Worm (Caenorhabditis elegans) whole organism, mixed stage, embryonic: ENCODE results near the gene W01B6.5.

Experiments
- M03D4.4 ChIP-seq: sonication (generic microtip); optimal IDR thresholded peaks from 2 replicates; lab custom pipeline; 2017; ENCODE audit warnings: mild to moderate bottlenecking, missing genetic modification characterization, missing compliant biosample characterization
- bed-3 ChIP-seq: fragments of 200-800 bp; sonication (Bioruptor generic); optimal IDR thresholded peaks from 3 replicates; lab custom pipeline; 2018; ENCODE audit warnings: mild to moderate bottlenecking, missing genetic modification characterization, moderate library complexity, missing compliant biosample characterization
- ceh-39 ChIP-seq: fragments of 150-350 bp; optimal IDR thresholded peaks from 2 replicates; lab custom pipeline; 2014; ENCODE audit warnings: missing biosample characterization, missing genetic modification characterization
- ceh-43 ChIP-seq: fragments of 200-800 bp; sonication (Bioruptor generic); optimal IDR thresholded peaks from 2 replicates; lab custom pipeline; 2018; ENCODE audit warnings: mild to moderate bottlenecking, missing genetic modification characterization, moderate library complexity, missing compliant biosample characterization
- ceh-83 ChIP-seq: fragments of 200-800 bp; sonication (Bioruptor generic); optimal IDR thresholded peaks from 2 replicates; lab custom pipeline; 2018; ENCODE audit warnings: mild to moderate bottlenecking, missing genetic modification characterization, missing compliant biosample characterization
- ces-1 ChIP-seq: fragments of 150-350 bp; optimal IDR thresholded peaks from 2 replicates; lab custom pipeline; 2014; ENCODE audit warnings: missing biosample characterization, missing genetic modification reagents, missing genetic modification characterization
- cnd-1 ChIP-seq: fragments of 200-800 bp; sonication (Bioruptor generic); optimal IDR thresholded peaks from 2 replicates; lab custom pipeline; 2018; ENCODE audit warnings: mild to moderate bottlenecking, missing genetic modification characterization, missing compliant biosample characterization
- drap-1 ChIP-seq: fragments of 200-800 bp; sonication (Bioruptor generic); optimal IDR thresholded peaks from 3 replicates; lab custom pipeline; 2018; ENCODE audit warnings: mild to moderate bottlenecking, missing genetic modification characterization, missing compliant biosample characterization
- elt-1 ChIP-seq: sonication (generic microtip); optimal IDR thresholded peaks from 2 replicates; lab custom pipeline; 2017; ENCODE audit warnings: missing genetic modification characterization, mild to moderate bottlenecking, missing compliant biosample characterization, antibody characterized with exemption, moderate library complexity, borderline replicate concordance; ENCODE audit not compliant: insufficient read depth
- elt-3 ChIP-seq: fragments of 150-350 bp; optimal IDR thresholded peaks from 2 replicates; lab custom pipeline; 2014; ENCODE audit warnings: missing biosample characterization, missing genetic modification characterization
- flh-1 ChIP-seq: fragments of 200-800 bp; sonication (Bioruptor generic); optimal IDR thresholded peaks from 2 replicates; lab custom pipeline; 2018; ENCODE audit warnings: mild to moderate bottlenecking, missing genetic modification characterization, moderate library complexity, missing compliant biosample characterization
- ham-2 ChIP-seq: fragments of 200-800 bp; sonication (Bioruptor generic); optimal IDR thresholded peaks from 2 replicates; lab custom pipeline; 2018; ENCODE audit warnings: mild to moderate bottlenecking, missing genetic modification characterization, missing compliant biosample characterization
- hlh-1 ChIP-seq: fragments of 150-350 bp; optimal IDR thresholded peaks from 2 replicates; lab custom pipeline; 2014; ENCODE audit warnings: missing biosample characterization, missing genetic modification reagents, missing genetic modification characterization
- lin-13 ChIP-seq: fragments of 150-350 bp; optimal IDR thresholded peaks from 2 replicates; lab custom pipeline; 2014; ENCODE audit warnings: missing biosample characterization, missing genetic modification characterization
- lsy-2 ChIP-seq: fragments of 150-350 bp; optimal IDR thresholded peaks from 2 replicates; lab custom pipeline; 2014; ENCODE audit warnings: missing biosample characterization, missing genetic modification characterization
- mab-5 ChIP-seq: fragments of 150-350 bp; optimal IDR thresholded peaks from 2 replicates; lab custom pipeline; 2014; ENCODE audit warnings: missing biosample characterization, missing genetic modification characterization
- mls-2 ChIP-seq: sonication (generic microtip); optimal IDR thresholded peaks from 2 replicates; lab custom pipeline; 2016; ENCODE audit warnings: mild to moderate bottlenecking, missing genetic modification characterization, moderate library complexity, missing compliant biosample characterization
- nhr-2 ChIP-seq: fragments of 150-350 bp; optimal IDR thresholded peaks from 2 replicates; lab custom pipeline; 2014; ENCODE audit warnings: missing biosample characterization, missing genetic modification characterization
- nhr-237 ChIP-seq: fragments of 150-350 bp; optimal IDR thresholded peaks from 2 replicates; lab custom pipeline; 2014; ENCODE audit warnings: missing biosample characterization, missing genetic modification characterization
- nhr-28 ChIP-seq: fragments of 150-350 bp; optimal IDR thresholded peaks from 2 replicates; lab custom pipeline; 2014; ENCODE audit warnings: missing biosample characterization, missing genetic modification characterization
- nhr-76 ChIP-seq: sonication (generic microtip); optimal IDR thresholded peaks from 2 replicates; lab custom pipeline; 2017; ENCODE audit warnings: missing biosample characterization, missing genetic modification characterization
- pha-4 ChIP-seq: fragments of 150-350 bp; optimal IDR thresholded peaks from 2 replicates; lab custom pipeline; 2018; ENCODE audit warnings: missing biosample characterization, missing genetic modification reagents, missing genetic modification characterization
- sem-2 ChIP-seq: fragments of 200-800 bp; sonication (Bioruptor generic); optimal IDR thresholded peaks from 2 replicates; lab custom pipeline; 2018; ENCODE audit warnings: mild to moderate bottlenecking, missing genetic modification characterization, missing compliant biosample characterization
- snpc-4 ChIP-seq: fragments of 150-350 bp; optimal IDR thresholded peaks from 2 replicates; lab custom pipeline; 2014; ENCODE audit warnings: missing biosample characterization, missing genetic modification characterization
- sptf-1 ChIP-seq: sonication (generic microtip); optimal IDR thresholded peaks from 2 replicates; lab custom pipeline; 2017; ENCODE audit warnings: mild to moderate bottlenecking, missing genetic modification characterization, moderate library complexity, missing compliant biosample characterization
- unc-120 ChIP-seq: sonication (generic microtip); optimal IDR thresholded peaks from 2 replicates; lab custom pipeline; 2017; ENCODE audit warnings: missing genetic modification characterization, missing compliant biosample characterization; ENCODE audit not compliant: poor library complexity, severe bottlenecking
- unc-39 ChIP-seq: fragments of 150-350 bp; optimal IDR thresholded peaks from 2 replicates; lab custom pipeline; 2014; ENCODE audit warnings: missing biosample characterization, missing genetic modification characterization
- unc-62 ChIP-seq: fragments of 150-350 bp; optimal IDR thresholded peaks from 2 replicates; lab custom pipeline; 2014; ENCODE audit warnings: missing biosample characterization, missing genetic modification reagents, missing genetic modification characterization
- ztf-11 ChIP-seq: fragments of 150-350 bp; optimal IDR thresholded peaks from 2 replicates; lab custom pipeline; 2014; ENCODE audit warnings: missing biosample characterization, missing genetic modification characterization

The W01B6.5 gene

DNA sequence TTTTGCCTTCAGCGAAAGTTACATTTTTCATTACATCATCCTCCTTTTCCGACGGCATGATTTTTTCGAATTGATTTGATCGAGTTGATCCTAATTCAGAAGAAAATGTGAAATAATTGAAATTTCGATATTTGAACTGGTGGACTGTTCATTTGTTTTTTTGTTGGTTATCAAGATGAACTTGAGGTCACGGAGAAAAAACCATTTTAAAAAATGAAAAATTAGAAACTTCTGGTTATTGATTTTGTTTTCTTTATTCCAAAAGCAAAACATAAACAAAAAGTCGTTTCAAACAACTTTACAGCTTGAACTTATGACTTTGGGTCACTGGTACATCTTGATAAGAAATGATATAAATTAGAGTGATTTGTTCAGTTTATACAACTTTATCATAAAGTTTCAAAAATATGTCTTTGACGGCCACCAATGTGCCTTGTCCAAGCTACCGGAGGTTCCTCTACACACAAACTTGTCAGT lies 927 bp upstream of the W01B6.5 start, which contains the start of the genes ttbk-4 and W01B6.4:
Gene ttbk-4, minus strand, starts transcription at position 101 of the 477 bp plus-strand sequence.
Gene W01B6.4, plus strand, starts transcription at position 427 of the 477 bp plus-strand sequence.
- TF ChIP-seq hlh-1 (tag; lab: Kevin White, UChicago): no peak
- TF ChIP-seq sptf-1 (tag; lab: Kevin White, UChicago): no peak
- no peak for TF ChIP-seq ztf-11 (tag; lab: Kevin White, UChicago)
- no peak for TF ChIP-seq sem-2 (GFP tag; lab: Kevin White, UChicago)
- TF ChIP-seq nhr-2: no peak
- TF ChIP-seq ceh-83: no peak
- no peak for TF ChIP-seq mab-5 (tag; lab: Kevin White, UChicago)
- no peak for TF ChIP-seq nhr-28 (tag; lab: Kevin White, UChicago)
- no peak for TF ChIP-seq elt-1 (tag; lab: Kevin White, UChicago)
- no peak for TF ChIP-seq lin-13 (tag; lab: Kevin White, UChicago)
- TF ChIP-seq flh-1: no peak
- TF ChIP-seq mls-2: no peak
- no peak for TF ChIP-seq cnd-1 (tag; lab: Kevin White, UChicago)
- no peak for TF ChIP-seq bed-3 (GFP tag; lab: Kevin White, UChicago)
- no peak for TF ChIP-seq unc-39
- no peak for TF ChIP-seq snpc-4 (tag; lab: Kevin White, UChicago)

DNA sequence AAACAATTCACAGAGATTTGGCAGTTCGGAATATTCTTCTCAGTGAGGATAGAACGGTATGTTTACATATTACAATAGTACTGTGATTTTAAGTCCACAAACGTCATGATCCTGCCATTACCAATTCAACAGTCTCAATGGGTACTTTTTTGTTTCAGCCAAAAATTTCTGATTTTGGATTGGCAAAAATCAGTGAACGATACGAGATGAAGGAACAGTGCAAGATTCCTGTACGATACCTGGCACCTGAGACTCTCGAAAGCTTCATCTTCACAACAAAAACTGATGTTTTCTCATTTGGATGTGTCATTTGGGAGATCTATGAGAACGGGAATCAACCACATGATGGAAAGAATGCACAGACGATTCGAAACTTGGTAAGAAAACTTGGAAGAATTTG lies 2.0 kb downstream of the W01B6.5 start:
- no peak for TF ChIP-seq drap-1 (GFP tag; lab: Kevin White, UChicago)
- TF ChIP-seq, all 35 proteins: peak for 0

DNA sequence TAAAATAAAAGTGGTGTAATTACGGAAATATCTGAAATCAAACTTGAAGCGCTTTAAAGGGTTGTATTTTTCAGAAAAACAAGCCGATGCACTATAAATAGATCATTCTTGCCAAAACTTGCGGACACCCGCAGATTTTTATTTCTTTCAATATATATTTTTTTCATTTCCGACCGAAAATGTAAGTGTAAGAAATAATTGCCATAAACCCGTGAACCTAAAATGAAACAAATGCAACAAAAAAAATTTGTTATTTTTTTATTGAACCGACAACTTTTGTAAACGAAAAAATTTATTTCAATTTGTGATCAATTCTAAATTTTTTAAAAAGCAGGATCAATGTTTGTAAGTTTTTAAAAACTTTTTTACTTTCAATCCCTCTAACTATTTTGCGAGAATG lies 4.8 kb downstream of the W01B6.5 start, which contains the start of gene W01B6.6:
Gene W01B6.6, plus strand, starts transcription at position 301 of the 400 bp plus-strand sequence.
- TF ChIP-seq hlh-1 (tag; lab: Kevin White, UChicago) (no peak), lin-13 (tag; lab: Kevin White, UChicago) (no peak), ham-2 (GFP tag; lab: Kevin White, UChicago) (no peak), ztf-11 (tag; lab: Kevin White, UChicago) (no peak), ceh-43 (GFP tag; lab: Kevin White, UChicago) (no peak), nhr-28 (tag; lab: Kevin White, UChicago) (no peak), flh-1 (no peak), nhr-2 (no peak), drap-1 (GFP tag; lab: Kevin White, UChicago) (no peak), elt-3 (tag; lab: Kevin White, UChicago) (no peak), M03D4.4 (no peak), nhr-76 (tag; lab: Kevin White, UChicago) (no peak), sptf-1 (tag; lab: Kevin White, UChicago) (no peak), unc-62 (GFP tag; lab: Kevin White, UChicago) (no peak), bed-3 (GFP tag; lab: Kevin White, UChicago) (no peak), unc-120 (tag; lab: Kevin White, UChicago) (no peak)

ce11 chrIV:10084323-10084959 lies 8.4 kb downstream of the W01B6.5 start, which contains the start of gene W01B6.8:
Gene W01B6.8, minus strand, starts transcription at chrIV:10084373.
- TF ChIP-seq M03D4.4: no peak
- TF ChIP-seq sptf-1 (tag; lab: Kevin White, UChicago): no peak
- TF ChIP-seq, all 35 proteins: peak for 0

- no peak for TF ChIP-seq cnd-1 (tag; lab: Kevin White, UChicago)
- TF ChIP-seq unc-39: no peak
- peak; percentile 88 for TF ChIP-seq ceh-39 (tag; lab: Kevin White, UChicago)
- no peak for TF ChIP-seq nhr-28 (tag; lab: Kevin White, UChicago)
- peak; percentile 20 for TF ChIP-seq unc-62 (GFP tag; lab: Kevin White, UChicago)
- peak; percentile 78 for TF ChIP-seq unc-120 (tag; lab: Kevin White, UChicago)
- TF ChIP-seq ces-1 (GFP tag; lab: Kevin White, UChicago): peak; percentile 60
- peak; percentile 75 for TF ChIP-seq lsy-2 (tag; lab: Kevin White, UChicago)
- peak; percentile 44 for TF ChIP-seq pha-4 (tag; lab: Kevin White, UChicago)
- TF ChIP-seq nhr-237 (tag; lab: Kevin White, UChicago): peak; percentile 65
Observed at ce11 chrIV:10085401-10086187, 9.6 kb downstream of the W01B6.5 start, which contains the start of the genes col-2 and ndc-80. Gene col-2, minus strand, starts transcription at chrIV:10085451. Gene ndc-80, plus strand, starts transcription at chrIV:10086137.
